Worm (Caenorhabditis elegans) whole organism, L4 larva: ENCODE data around the gene T02C12.5.

Experiments
- aha-1 ChIP-seq: fragments of 150-350 bp; peaks from one replicate; lab custom pipeline; 2014; ENCODE audit warnings: missing biosample characterization, missing genetic modification characterization
- ama-1 ChIP-seq: fragments of 150-350 bp; optimal IDR thresholded peaks from 2 replicates; lab custom pipeline; 2014; ENCODE audit warnings: inconsistent platforms, mixed read lengths
- ces-1 ChIP-seq: fragments of 150-350 bp; sonication (generic microtip); optimal IDR thresholded peaks from 4 replicates; lab custom pipeline; 2014; ENCODE audit warnings: missing biosample characterization, missing genetic modification reagents, missing genetic modification characterization
- daf-8 ChIP-seq: fragments of 200-800 bp; sonication (Bioruptor generic); IDR thresholded peaks from 2 replicates; pipeline ENCODE4 v1.3.6; 2022; ENCODE audit warnings: missing genetic modification characterization, missing compliant biosample characterization
- hmg-1.1 ChIP-seq: fragments of 200-800 bp; sonication (Bioruptor generic); IDR thresholded peaks from 2 replicates; pipeline ENCODE4 v1.3.6; 2022; ENCODE audit warnings: missing genetic modification reagents, missing genetic modification characterization, missing compliant biosample characterization
- mdl-1 ChIP-seq, 2 experiments: fragments of 150-350 bp in 1 of 2; sonication (generic microtip) in 1 of 2; optimal IDR thresholded peaks; 2 replicates each; lab custom pipeline; 2014 to 2017; ENCODE audit warnings: missing biosample characterization in 2 of 2, missing genetic modification characterization in 2 of 2
- mep-1 ChIP-seq: fragments of 150-350 bp; sonication (generic microtip); optimal IDR thresholded peaks from 3 replicates; lab custom pipeline; 2014; ENCODE audit warnings: missing biosample characterization, missing genetic modification characterization
- php-3 ChIP-seq: fragments of 200-800 bp; sonication (Bioruptor generic); IDR thresholded peaks from 2 replicates; pipeline ENCODE4 v1.3.6; 2022; ENCODE audit warnings: missing genetic modification reagents, missing genetic modification characterization, missing compliant biosample characterization
- ztf-7 ChIP-seq: fragments of 150-350 bp; optimal IDR thresholded peaks from 2 replicates; lab custom pipeline; 2014; ENCODE audit warnings: missing biosample characterization, missing genetic modification characterization

- TF ChIP-seq aha-1 (tag; lab: Kevin White, UChicago) (no peak), ama-1 (no peak), php-3 (GFP tag; lab: Robert Waterston, UW) (no peak), hmg-1.1 (no peak), ces-1 (GFP tag; lab: Kevin White, UChicago) (no peak), daf-8 (GFP tag; lab: Robert Waterston, UW) (no peak), ztf-7 (no peak), mdl-1 (tag; optimal IDR thresholded peaks at IDR 0.05; lab: Kevin White, UChicago) (no peak), mep-1 (no peak)
These were observed 40.2 kb upstream of the T02C12.5 start for ce11 chrIII:4068120-4068519.
